Fruit fly (Drosophila melanogaster): ENCODE measurements around the gene Sfp24Bc.

Sfp24Bc gene

dm6 chr2L:3648173-3648972, 22.0 kb downstream of the Sfp24Bc start (continued):
- no peak for TF ChIP-seq nerfin-1 (tag; optimal IDR thresholded peaks at IDR 0.05)
- no peak for TF ChIP-seq TFAM (GFP tag; optimal IDR thresholded peaks at IDR 0.05)
- TF ChIP-seq fd64A (GFP tag; optimal IDR thresholded peaks at IDR 0.05) = no peak
- no peak for TF ChIP-seq seq (GFP tag; IDR thresholded peaks at IDR 0.05)
- 0 out of 3 replicates have a peak, but pooled peaks have one; percentile 16 for TF ChIP-seq CG11695 (GFP tag; IDR thresholded peaks at IDR 0.05)
- TF ChIP-seq dm (GFP tag; optimal IDR thresholded peaks at IDR 0.05) = no peak
- no peak for TF ChIP-seq Poxn (GFP tag; IDR thresholded peaks at IDR 0.05)
- peak; percentile 51 for TF ChIP-seq CG12391 (tag; optimal IDR thresholded peaks at IDR 0.05)
- TF ChIP-seq CG32767 (GFP tag; IDR thresholded peaks at IDR 0.05) = no peak
- TF ChIP-seq mam (GFP tag; optimal IDR thresholded peaks at IDR 0.05) = no peak
- TF ChIP-seq fu2 (GFP tag; optimal IDR thresholded peaks at IDR 0.05) = no peak
- no peak for TF ChIP-seq Ets65A (GFP tag)
- TF ChIP-seq chinmo (GFP tag; IDR thresholded peaks at IDR 0.05; ENCODE audit: partially characterized antibody) = no peak
- no peak for TF ChIP-seq eyg (GFP tag; optimal IDR thresholded peaks at IDR 0.05)
- no peak for TF ChIP-seq CG17829 (tag; optimal IDR thresholded peaks at IDR 0.05)
- no peak for TF ChIP-seq slp2 (GFP tag; optimal IDR thresholded peaks at IDR 0.05)
- no peak for TF ChIP-seq ind (GFP tag; optimal IDR thresholded peaks at IDR 0.05)
- peak; percentile 70 for TF ChIP-seq sna (GFP tag; IDR thresholded peaks at IDR 0.05; ENCODE audit: partially characterized antibody)
- TF ChIP-seq pita (GFP tag; optimal IDR thresholded peaks at IDR 0.05) = no peak
- TF ChIP-seq CG7357 (GFP tag; IDR thresholded peaks at IDR 0.05) = no peak
- TF ChIP-seq CG3281 (GFP tag; optimal IDR thresholded peaks at IDR 0.05) = no peak
- TF ChIP-seq odd (GFP tag; optimal IDR thresholded peaks at IDR 0.05) = no peak
- TF ChIP-seq sob (GFP tag; IDR thresholded peaks at IDR 0.05) = no peak
- TF ChIP-seq CG6791 (GFP tag; IDR thresholded peaks at IDR 0.05; ENCODE audit: partially characterized antibody) = no peak
- no peak for TF ChIP-seq h (optimal IDR thresholded peaks at IDR 0.05)
- TF ChIP-seq CG14014 (GFP tag; IDR thresholded peaks at IDR 0.05) = 0 out of 2 replicates have a peak, but pooled peaks have one; percentile 12
- no peak for TF ChIP-seq gce (GFP tag; IDR thresholded peaks at IDR 0.05)
- no peak for TF ChIP-seq CG8944 (GFP tag; optimal IDR thresholded peaks at IDR 0.05)
- TF ChIP-seq Rx (GFP tag; IDR thresholded peaks at IDR 0.05) = no peak
- TF ChIP-seq hth (optimal IDR thresholded peaks at IDR 0.05) = no peak
- TF ChIP-seq CG1792 (GFP tag; optimal IDR thresholded peaks at IDR 0.05) = no peak
- TF ChIP-seq unc-4 (GFP tag; IDR thresholded peaks at IDR 0.05; ENCODE audit: partially characterized antibody) = peak; percentile 73
- no peak for TF ChIP-seq CG1832 (GFP tag; optimal IDR thresholded peaks at IDR 0.05)
- no peak for TF ChIP-seq ci (GFP tag; IDR thresholded peaks at IDR 0.05)
- TF ChIP-seq CG15479 (GFP tag; optimal IDR thresholded peaks at IDR 0.05) = no peak
- TF ChIP-seq trem (tag; optimal IDR thresholded peaks at IDR 0.05) = no peak
- TF ChIP-seq Stat92E (GFP tag; optimal IDR thresholded peaks at IDR 0.05) = no peak
- no peak for TF ChIP-seq HLH54F (GFP tag; optimal IDR thresholded peaks at IDR 0.05)
- TF ChIP-seq CG12071 (GFP tag; optimal IDR thresholded peaks at IDR 0.05) = no peak
- TF ChIP-seq PHDP (tag; optimal IDR thresholded peaks at IDR 0.05) = peak; percentile 8
- no peak for TF ChIP-seq zf30C (GFP tag; optimal IDR thresholded peaks at IDR 0.05)
- TF ChIP-seq CrebB (tag; optimal IDR thresholded peaks at IDR 0.05) = peak; percentile 9
- TF ChIP-seq Adf1 (GFP tag; IDR thresholded peaks at IDR 0.05) = no peak
- no peak for TF ChIP-seq sisA (GFP tag; IDR thresholded peaks at IDR 0.05)
- peak; percentile 12 for TF ChIP-seq CTCF (GFP tag; optimal IDR thresholded peaks at IDR 0.05)
- TF ChIP-seq stwl (tag; optimal IDR thresholded peaks at IDR 0.05) = peak; percentile 14
- TF ChIP-seq inv (GFP tag; IDR thresholded peaks at IDR 0.05; ENCODE audit: partially characterized antibody) = no peak; the same call in 1 of the 2 replicates
- TF ChIP-seq CG11504 (tag; optimal IDR thresholded peaks at IDR 0.05) = no peak
- TF ChIP-seq Nf-YA (GFP tag; IDR thresholded peaks at IDR 0.05) = no peak
- TF ChIP-seq Side (GFP tag; optimal IDR thresholded peaks at IDR 0.05) = no peak
- no peak for TF ChIP-seq tx (GFP tag; optimal IDR thresholded peaks at IDR 0.05)
